Fruit fly (Drosophila melanogaster): Measurements from ENCODE around the gene snf.

Gene snf

DNA sequence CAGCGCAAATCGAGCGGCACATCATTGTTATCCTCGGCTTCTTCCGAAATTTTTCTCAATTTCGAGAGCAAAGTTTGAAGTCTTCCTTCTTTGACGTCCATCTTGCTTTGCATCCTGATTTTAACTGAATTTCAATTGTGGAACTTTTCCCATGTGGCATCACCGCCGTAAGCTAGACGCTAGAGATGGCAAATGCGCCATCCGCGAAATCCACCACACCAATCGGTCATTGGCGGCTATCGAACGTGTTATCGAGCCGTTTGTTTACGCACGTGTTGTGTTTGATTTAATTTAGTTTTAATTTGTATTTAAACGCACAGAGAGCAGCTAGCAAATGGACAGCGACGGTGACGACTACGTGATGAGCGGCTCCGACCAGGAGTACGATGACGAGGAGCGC is 8.1 kb downstream of the snf start, which contains the start of the genes CG15930 and Sas10 (continued):
- no peak for TF ChIP-seq az2 (GFP tag; optimal IDR thresholded peaks at IDR 0.05)
- TF ChIP-seq CG17912 (GFP tag; optimal IDR thresholded peaks at IDR 0.05), result no peak
- no peak for TF ChIP-seq tll (GFP tag; optimal IDR thresholded peaks at IDR 0.05)
- no peak for TF ChIP-seq CG10654 (GFP tag; optimal IDR thresholded peaks at IDR 0.05)
- TF ChIP-seq zen2 (GFP tag; IDR thresholded peaks at IDR 0.05; ENCODE audit: partially characterized antibody), result no peak; the same call in 2 of the 3 replicates
- TF ChIP-seq CG8290 (GFP tag; optimal IDR thresholded peaks at IDR 0.05), result peak; percentile 60
- TF ChIP-seq CG8290 (tag; optimal IDR thresholded peaks at IDR 0.05), result peak in 1 of 2 experiments; percentile 3
- TF ChIP-seq pnt (GFP tag; optimal IDR thresholded peaks at IDR 0.05), result no peak
- no peak for TF ChIP-seq Atf-2 (GFP tag; optimal IDR thresholded peaks at IDR 0.05)
- no peak for TF ChIP-seq CG17361 (GFP tag; IDR thresholded peaks at IDR 0.05)
- TF ChIP-seq CG14014 (GFP tag; IDR thresholded peaks at IDR 0.05), result no peak
- TF ChIP-seq CG10565 (GFP tag; optimal IDR thresholded peaks at IDR 0.05), result no peak
- TF ChIP-seq CG31441 (GFP tag; IDR thresholded peaks at IDR 0.05), result no peak
- no peak for TF ChIP-seq HmgZ (tag; optimal IDR thresholded peaks at IDR 0.05)
- no peak for TF ChIP-seq CG12942 (GFP tag; optimal IDR thresholded peaks at IDR 0.05)
- no peak for TF ChIP-seq sug (tag; optimal IDR thresholded peaks at IDR 0.05)
- TF ChIP-seq Six4 (GFP tag; optimal IDR thresholded peaks at IDR 0.05), result no peak
- TF ChIP-seq CG30403 (GFP tag; optimal IDR thresholded peaks at IDR 0.05), result no peak
- no peak for TF ChIP-seq h (optimal IDR thresholded peaks at IDR 0.05)
- no peak for TF ChIP-seq Oaz (GFP tag; IDR thresholded peaks at IDR 0.05)
- TF ChIP-seq Deaf1 (tag; optimal IDR thresholded peaks at IDR 0.05), result no peak
- no peak for TF ChIP-seq vvl (GFP tag; IDR thresholded peaks at IDR 0.05)
- TF ChIP-seq CG34224 (GFP tag; IDR thresholded peaks at IDR 0.05; ENCODE audit: partially characterized antibody), result peak; percentile 35; the same call in 1 of the 3 replicates
- no peak for TF ChIP-seq lab (GFP tag; optimal IDR thresholded peaks at IDR 0.05)
- TF ChIP-seq odd (GFP tag; optimal IDR thresholded peaks at IDR 0.05), result no peak
- TF ChIP-seq HmgD (GFP tag; optimal IDR thresholded peaks at IDR 0.05), result no peak
- TF ChIP-seq CG5953 (GFP tag; IDR thresholded peaks at IDR 0.05), result no peak
- TF ChIP-seq CG33213 (GFP tag; optimal IDR thresholded peaks at IDR 0.05), result peak; percentile 5
- TF ChIP-seq ase (GFP tag; IDR thresholded peaks at IDR 0.05), result no peak
- no peak for TF ChIP-seq fu2 (GFP tag; optimal IDR thresholded peaks at IDR 0.05)
- TF ChIP-seq Poxn (GFP tag; IDR thresholded peaks at IDR 0.05), result no peak
- TF ChIP-seq Opbp (GFP tag; IDR thresholded peaks at IDR 0.05; ENCODE audit: partially characterized antibody), result peak; percentile 14; the same call in 1 of the 3 replicates
- TF ChIP-seq gro (GFP tag; optimal IDR thresholded peaks at IDR 0.05), result no peak
- TF ChIP-seq ap (GFP tag; IDR thresholded peaks at IDR 0.05), result no peak
- no peak for TF ChIP-seq repo (GFP tag; optimal IDR thresholded peaks at IDR 0.05)
- no peak for TF ChIP-seq Lpt (GFP tag; optimal IDR thresholded peaks at IDR 0.05)
- no peak for TF ChIP-seq CG2889 (GFP tag; IDR thresholded peaks at IDR 0.05)
- no peak for TF ChIP-seq bcd (GFP tag; optimal IDR thresholded peaks at IDR 0.05)
- TF ChIP-seq CG12659 (GFP tag; optimal IDR thresholded peaks at IDR 0.05), result peak; percentile 30
- TF ChIP-seq sqz (GFP tag; optimal IDR thresholded peaks at IDR 0.05), result no peak
- TF ChIP-seq D19A (tag; optimal IDR thresholded peaks at IDR 0.05), result no peak
- TF ChIP-seq zfh1 (GFP tag; IDR thresholded peaks at IDR 0.05), result no peak
- no peak for TF ChIP-seq ttk (GFP tag; IDR thresholded peaks at IDR 0.05)
- TF ChIP-seq lilli (GFP tag; optimal IDR thresholded peaks at IDR 0.05), result no peak
- no peak for TF ChIP-seq org-1 (GFP tag; optimal IDR thresholded peaks at IDR 0.05)
- TF ChIP-seq Med (GFP tag), result peak; percentile 20
- TF ChIP-seq CG17568 (GFP tag; optimal IDR thresholded peaks at IDR 0.05), result no peak
- TF ChIP-seq esg (GFP tag; conservative IDR thresholded peaks at IDR 0.05), result no peak
- peak; percentile 45 for TF ChIP-seq Max (GFP tag; optimal IDR thresholded peaks at IDR 0.05)
- no peak for TF ChIP-seq CG10462 (GFP tag; optimal IDR thresholded peaks at IDR 0.05)
- no peak for TF ChIP-seq Ravus (GFP tag; IDR thresholded peaks at IDR 0.05)
- no peak for TF ChIP-seq Fer1 (GFP tag; optimal IDR thresholded peaks at IDR 0.05)
- no peak for TF ChIP-seq sd (tag; optimal IDR thresholded peaks at IDR 0.05)
- TF ChIP-seq seq (GFP tag; IDR thresholded peaks at IDR 0.05), result no peak

All from whole organism, embryonic.